Fruit fly (Drosophila melanogaster): ENCODE data around the gene rpk.

Gene rpk

DNA sequence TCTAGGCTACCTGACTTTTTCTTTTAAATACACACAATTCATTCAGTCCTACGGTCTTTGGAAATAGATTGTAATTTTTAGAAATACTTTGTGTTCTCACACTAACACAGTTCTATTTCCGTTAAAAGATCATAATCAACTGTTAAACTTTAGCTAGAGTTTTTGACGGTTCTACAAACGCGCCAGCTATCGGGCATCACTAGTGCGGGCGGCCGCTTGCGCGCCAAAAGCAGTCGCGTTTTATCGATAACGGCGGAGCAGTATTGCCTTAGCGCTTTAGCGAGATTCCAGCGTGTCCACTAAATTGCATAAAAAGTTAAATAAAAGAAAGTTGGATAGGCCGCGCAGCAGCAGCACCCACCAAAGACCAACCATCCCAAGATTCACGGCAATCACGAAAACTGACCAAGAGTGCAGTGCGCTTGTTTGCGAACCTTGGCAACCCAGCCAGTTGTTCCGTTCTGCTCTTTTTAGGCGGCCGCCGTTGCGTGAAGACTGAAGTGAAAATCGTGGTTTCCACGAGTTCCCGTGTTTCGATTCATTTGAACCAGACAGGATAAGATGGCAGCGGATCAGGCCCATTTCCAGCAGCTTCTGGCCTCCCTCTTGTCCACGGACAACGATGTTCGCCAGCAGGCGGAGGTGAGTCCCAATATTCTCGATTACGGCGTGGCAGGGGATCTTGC, 3.5 kb downstream of the rpk start, which contains the start of gene Karybeta3:
TSS of gene Karybeta3 (plus strand) at position 51 of the 686 bp plus-strand sequence.
- peak; percentile 83 for TF ChIP-seq CG1792 (GFP tag; optimal IDR thresholded peaks at IDR 0.05)
- peak; percentile 8 for TF ChIP-seq CG6654 (GFP tag; optimal IDR thresholded peaks at IDR 0.05)
- peak; percentile 73 for TF ChIP-seq Optix (GFP tag; IDR thresholded peaks at IDR 0.05)
- TF ChIP-seq rib (GFP tag; IDR thresholded peaks at IDR 0.05) = 0 out of 2 replicates have a peak, but pooled peaks have one; percentile 56
- TF ChIP-seq CG11696 (GFP tag; IDR thresholded peaks at IDR 0.05) = 0 out of 2 replicates have a peak, but pooled peaks have one; percentile 16
- TF ChIP-seq hth (optimal IDR thresholded peaks at IDR 0.05) = no peak
- peak; percentile 89 for TF ChIP-seq vvl (GFP tag; IDR thresholded peaks at IDR 0.05)
- 0 out of 3 replicates have a peak, but pooled peaks have one; percentile 33 for TF ChIP-seq CG11093 (GFP tag; IDR thresholded peaks at IDR 0.05)
- peak; percentile 87 for TF ChIP-seq Mad (GFP tag; optimal IDR thresholded peaks at IDR 0.05)
- peak; percentile 14 for TF ChIP-seq CG2875 (GFP tag; optimal IDR thresholded peaks at IDR 0.05)
- peak; percentile 37; the same call in 1 of the 2 replicates for TF ChIP-seq GATAe (GFP tag; conservative IDR thresholded peaks at IDR 0.05)
- no peak; the same call in 2 of the 3 replicates for TF ChIP-seq hb (GFP tag; IDR thresholded peaks at IDR 0.05; ENCODE audit: partially characterized antibody)
- peak; percentile 79 for TF ChIP-seq Atf-2 (GFP tag; optimal IDR thresholded peaks at IDR 0.05)
- peak; percentile 59 for TF ChIP-seq CG4820 (GFP tag; optimal IDR thresholded peaks at IDR 0.05)
- TF ChIP-seq CG7271 (tag; optimal IDR thresholded peaks at IDR 0.05) = peak; percentile 43
- TF ChIP-seq CG10147 (GFP tag; optimal IDR thresholded peaks at IDR 0.05) = no peak
- no peak; the same call in 2 of the 3 replicates for TF ChIP-seq zen2 (GFP tag; IDR thresholded peaks at IDR 0.05; ENCODE audit: partially characterized antibody)
- TF ChIP-seq mirr (GFP tag; optimal IDR thresholded peaks at IDR 0.05) = peak; percentile 70
- peak; percentile 68 for TF ChIP-seq ssp (GFP tag; IDR thresholded peaks at IDR 0.05)
- peak; percentile 2 for TF ChIP-seq CG13123 (GFP tag; optimal IDR thresholded peaks at IDR 0.05)
- peak; percentile 73 for TF ChIP-seq HLH4C (GFP tag; IDR thresholded peaks at IDR 0.05; ENCODE audit: partially characterized antibody)
- TF ChIP-seq tna (GFP tag; IDR thresholded peaks at IDR 0.05; ENCODE audit: partially characterized antibody) = peak; percentile 39
- no peak for TF ChIP-seq CG8478 (optimal IDR thresholded peaks at IDR 0.05)
- no peak for TF ChIP-seq lov (optimal IDR thresholded peaks at IDR 0.05)
- no peak for TF ChIP-seq lov (GFP tag; IDR thresholded peaks at IDR 0.05)
- peak; percentile 39 for TF ChIP-seq unc-4 (GFP tag; IDR thresholded peaks at IDR 0.05; ENCODE audit: partially characterized antibody)
- TF ChIP-seq CG4707 (GFP tag; optimal IDR thresholded peaks at IDR 0.05) = no peak
- TF ChIP-seq Oaz (GFP tag; IDR thresholded peaks at IDR 0.05) = 0 out of 2 replicates have a peak, but pooled peaks have one; percentile 35
- peak; percentile 11 for TF ChIP-seq CG3838 (GFP tag; optimal IDR thresholded peaks at IDR 0.05)
- no peak for TF ChIP-seq ab (GFP tag; optimal IDR thresholded peaks at IDR 0.05)
- peak; percentile 74 for TF ChIP-seq CG17829 (tag; optimal IDR thresholded peaks at IDR 0.05)
- peak in 1 of 2 experiments; percentile 52 for TF ChIP-seq Hr51 (GFP tag; optimal IDR thresholded peaks at IDR 0.05)
- TF ChIP-seq Ravus (GFP tag; IDR thresholded peaks at IDR 0.05) = no peak; the same call in 1 of the 2 replicates
- TF ChIP-seq dimm (GFP tag; IDR thresholded peaks at IDR 0.05) = no peak
- TF ChIP-seq unpg (GFP tag; optimal IDR thresholded peaks at IDR 0.05) = peak; percentile 66
- TF ChIP-seq D19B (GFP tag; optimal IDR thresholded peaks at IDR 0.05) = peak; percentile 54
- peak; percentile 63; the same call in 1 of the 3 replicates for TF ChIP-seq mld (GFP tag; IDR thresholded peaks at IDR 0.05; ENCODE audit: partially characterized antibody)
- TF ChIP-seq dpn (GFP tag; optimal IDR thresholded peaks at IDR 0.05) = peak; percentile 64 to 83
- TF ChIP-seq CG15269 (tag; optimal IDR thresholded peaks at IDR 0.05) = peak; percentile 64
- peak; percentile 9 for TF ChIP-seq CG3065 (GFP tag; optimal IDR thresholded peaks at IDR 0.05)
- TF ChIP-seq CG30403 (GFP tag; optimal IDR thresholded peaks at IDR 0.05) = peak; percentile 78
- peak; percentile 46; the same call in 1 of the 2 replicates for TF ChIP-seq CG31441 (GFP tag; IDR thresholded peaks at IDR 0.05)
- peak; percentile 54 for TF ChIP-seq inv (GFP tag; IDR thresholded peaks at IDR 0.05; ENCODE audit: partially characterized antibody)
- peak; percentile 54 for TF ChIP-seq CG10979 (tag; optimal IDR thresholded peaks at IDR 0.05)
- peak; percentile 69; the same call in 1 of the 2 replicates for TF ChIP-seq Adf1 (GFP tag; IDR thresholded peaks at IDR 0.05)
- peak; percentile 58; the same call in 1 of the 3 replicates for TF ChIP-seq CG6175 (GFP tag; IDR thresholded peaks at IDR 0.05)
- TF ChIP-seq phol (tag; optimal IDR thresholded peaks at IDR 0.05) = peak; percentile 67
- TF ChIP-seq Bdp1 (GFP tag; optimal IDR thresholded peaks at IDR 0.05) = peak; percentile 64
- TF ChIP-seq otp (GFP tag; IDR thresholded peaks at IDR 0.05) = peak; percentile 55; the same call in 2 of the 3 replicates
